Worm (Caenorhabditis elegans) whole organism, L2 larva: ENCODE results near the gene sdz-32.

Experiments
- R02D3.7 ChIP-seq: fragments of 150-350 bp; optimal IDR thresholded peaks from 2 replicates; lab custom pipeline; 2014; ENCODE audit warnings: missing biosample characterization, missing genetic modification characterization
- ZK546.5 ChIP-seq: sonication (generic microtip); optimal IDR thresholded peaks from 2 replicates; lab custom pipeline; 2017; ENCODE audit warnings: missing biosample characterization, missing genetic modification characterization
- ama-1 ChIP-seq: fragments of 150-350 bp; optimal IDR thresholded peaks from 2 replicates; lab custom pipeline; 2018; ENCODE audit warnings: inconsistent platforms
- ceh-82 ChIP-seq: fragments of 150-350 bp; optimal IDR thresholded peaks from 2 replicates; lab custom pipeline; 2014; ENCODE audit warnings: missing biosample characterization, missing genetic modification characterization
- elt-3 ChIP-seq: sonication (generic microtip); optimal IDR thresholded peaks from 2 replicates; lab custom pipeline; 2017; ENCODE audit warnings: missing biosample characterization, missing genetic modification characterization
- fos-1 ChIP-seq: fragments of 150-350 bp; optimal IDR thresholded peaks from 2 replicates; lab custom pipeline; 2014; ENCODE audit warnings: missing biosample characterization, missing genetic modification characterization
- mab-5 ChIP-seq: fragments of 150-350 bp; optimal IDR thresholded peaks from 2 replicates; lab custom pipeline; 2014; ENCODE audit warnings: missing biosample characterization, missing genetic modification characterization
- nhr-6 ChIP-seq: fragments of 150-350 bp; optimal IDR thresholded peaks from 2 replicates; lab custom pipeline; 2014; ENCODE audit warnings: missing biosample characterization, missing genetic modification characterization
- nhr-77 ChIP-seq: fragments of 150-350 bp; optimal IDR thresholded peaks from 2 replicates; lab custom pipeline; 2014; ENCODE audit warnings: missing biosample characterization, missing genetic modification characterization
- snpc-4 ChIP-seq: fragments of 150-350 bp; optimal IDR thresholded peaks from 2 replicates; lab custom pipeline; 2014; ENCODE audit warnings: missing biosample characterization, missing genetic modification characterization
- unc-39 ChIP-seq: fragments of 150-350 bp; optimal IDR thresholded peaks from 2 replicates; lab custom pipeline; 2014; ENCODE audit warnings: missing biosample characterization, missing genetic modification characterization
- unc-55 ChIP-seq: fragments of 150-350 bp; sonication (generic microtip); optimal IDR thresholded peaks from 3 replicates; lab custom pipeline; 2014; ENCODE audit warnings: missing biosample characterization, missing genetic modification reagents, missing genetic modification characterization
- zag-1 ChIP-seq: fragments of 150-350 bp; optimal IDR thresholded peaks from 2 replicates; lab custom pipeline; 2014; ENCODE audit warnings: missing biosample characterization, missing genetic modification characterization

DNA sequence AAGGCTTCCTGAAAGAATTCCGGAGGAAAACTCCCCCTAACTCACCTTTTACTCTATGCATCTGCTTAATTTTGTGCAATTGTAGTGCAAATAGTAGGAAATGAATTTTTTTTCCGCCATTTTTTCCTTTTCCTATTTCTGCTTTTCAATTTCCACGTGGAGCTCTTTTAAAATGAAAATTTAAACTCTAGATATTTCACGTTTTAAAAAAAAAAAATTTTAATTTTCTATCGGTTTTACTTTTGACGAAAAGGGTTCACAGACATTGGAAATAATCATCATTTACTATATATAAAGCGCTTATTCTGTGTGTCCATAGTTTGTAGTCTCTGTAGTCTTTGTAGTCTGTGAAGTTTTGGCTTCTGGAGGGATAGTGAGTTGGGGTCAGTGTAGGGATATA, 7.7 kb downstream of the sdz-32 start, which contains the start of gene Y49F6B.8:
- TF ChIP-seq unc-55 (GFP tag; lab: Kevin White, UChicago) (no peak), mab-5 (tag; lab: Kevin White, UChicago) (no peak), snpc-4 (tag; lab: Kevin White, UChicago) (no peak), zag-1 (tag; lab: Kevin White, UChicago) (no peak), ZK546.5 (tag; lab: Kevin White, UChicago) (no peak), ceh-82 (tag; lab: Kevin White, UChicago) (no peak), elt-3 (tag; lab: Kevin White, UChicago) (no peak), fos-1 (tag; lab: Kevin White, UChicago) (no peak), nhr-77 (no peak), R02D3.7 (tag; lab: Kevin White, UChicago) (no peak), nhr-6 (tag; lab: Kevin White, UChicago) (no peak), ama-1 (lab: Kevin White, UChicago) (no peak), unc-39 (tag; lab: Kevin White, UChicago) (no peak)
